Fruit fly (Drosophila melanogaster): ENCODE results near the gene SMC3.

- TF ChIP-seq CG33017 (tag; optimal IDR thresholded peaks at IDR 0.05) (no peak), CG5204 (GFP tag; optimal IDR thresholded peaks at IDR 0.05) (no peak), kay (GFP tag; ENCODE audit: borderline replicate concordance) (peak; percentile 91), bab1 (GFP tag; optimal IDR thresholded peaks at IDR 0.05) (no peak), Crg-1 (GFP tag; optimal IDR thresholded peaks at IDR 0.05) (no peak), CG7045 (GFP tag; optimal IDR thresholded peaks at IDR 0.05) (no peak), toe (GFP tag; optimal IDR thresholded peaks at IDR 0.05) (no peak), ovo (GFP tag; optimal IDR thresholded peaks at IDR 0.05) (peak; percentile 23), CG11617 (GFP tag; optimal IDR thresholded peaks at IDR 0.05) (no peak), Mnt (GFP tag; optimal IDR thresholded peaks at IDR 0.05) (no peak), CG7101 (tag; optimal IDR thresholded peaks at IDR 0.05) (no peak), CG1620 (GFP tag; optimal IDR thresholded peaks at IDR 0.05) (no peak)
Observed at dm6 chrX:16586178-16586890, 6.9 kb downstream of the SMC3 start.
